Fruit fly (Drosophila melanogaster) S2 (cell line): ENCODE data around the gene CG15465.

Source experiments
- CG8478 ChIP-seq: fragments of >200 bp; optimal IDR thresholded peaks from 2 replicates; lab custom pipeline; 2018
- CTCF ChIP-seq, 2 experiments: fragments of >200 bp; optimal IDR thresholded peaks; 2 replicates each; lab custom pipeline; 2018

- TF ChIP-seq CTCF (optimal IDR thresholded peaks at IDR 0.05; lab: Kevin White, UChicago) = no peak
- TF ChIP-seq CG8478 = no peak
Observed at dm6 chrX:5047886-5048533, 37.5 kb upstream of the CG15465 start, which contains the start of gene ovo.
